Fruit fly (Drosophila melanogaster) whole organism, embryonic: ENCODE data around the gene CG10863.

ENCODE experiments used
- CG15696 ChIP-seq: fragments of 200-800 bp; sonication (Bioruptor generic); optimal IDR thresholded peaks from 2 replicates; lab custom pipeline; 2019; ENCODE audit warnings: missing biosample characterization, mild to moderate bottlenecking, missing genetic modification characterization, moderate library complexity
- CG1603 ChIP-seq: fragments of 200-800 bp; sonication (Bioruptor generic); optimal IDR thresholded peaks from 2 replicates; lab custom pipeline; 2019; ENCODE audit warnings: missing biosample characterization, mild to moderate bottlenecking, missing genetic modification characterization, moderate library complexity
- CG16779 ChIP-seq: fragments of 200-800 bp; sonication (Bioruptor generic); IDR thresholded peaks from 2 replicates; pipeline ENCODE4 v1.3.6; 2022; ENCODE audit warnings: missing biosample characterization, missing genetic modification characterization
- CG2116 ChIP-seq: fragments of 200-800 bp; sonication (Bioruptor generic); optimal IDR thresholded peaks from 3 replicates; lab custom pipeline; 2018; ENCODE audit warnings: missing biosample characterization, mild to moderate bottlenecking, missing genetic modification characterization
- CG3407 ChIP-seq: fragments of 200-800 bp; sonication (Bioruptor generic); optimal IDR thresholded peaks from 2 replicates; lab custom pipeline; 2018; ENCODE audit warnings: missing biosample characterization, mild to moderate bottlenecking, missing genetic modification characterization
- CG3726 ChIP-seq: fragments of 200-800 bp; sonication (Bioruptor generic); IDR thresholded peaks from 3 replicates; pipeline ENCODE4, ENCODE4 v1.3.6; 2022; ENCODE audit warnings: missing biosample characterization, missing genetic modification characterization
- CG3847 ChIP-seq: fragments of 200-800 bp; sonication (Bioruptor generic); IDR thresholded peaks from 2 replicates; pipeline ENCODE4 v1.3.6; 2022; ENCODE audit warnings: missing biosample characterization, missing genetic modification characterization
- CG6272 ChIP-seq: fragments of 200-800 bp; sonication (Bioruptor generic); IDR thresholded peaks from 2 replicates; pipeline ENCODE4 v1.3.6; 2022; ENCODE audit warnings: missing biosample characterization, missing genetic modification characterization
- CG7786 ChIP-seq: fragments of 200-800 bp; sonication (Bioruptor generic); optimal IDR thresholded peaks from 2 replicates; lab custom pipeline; 2016; ENCODE audit warnings: missing biosample characterization, missing genetic modification characterization
- CG9215 ChIP-seq: fragments of 200-800 bp; sonication (Bioruptor generic); IDR thresholded peaks from 2 replicates; pipeline ENCODE4 v1.3.6; 2022; ENCODE audit warnings: missing biosample characterization, missing genetic modification characterization
- CG9437 ChIP-seq: fragments of 200-800 bp; sonication (Bioruptor generic); optimal IDR thresholded peaks from 2 replicates; lab custom pipeline; 2018; ENCODE audit warnings: missing biosample characterization, mild to moderate bottlenecking, missing genetic modification characterization
- D19B ChIP-seq: fragments of 200-800 bp; sonication (Bioruptor generic); optimal IDR thresholded peaks from 2 replicates; lab custom pipeline; 2017; ENCODE audit warnings: missing biosample characterization, mild to moderate bottlenecking, missing genetic modification characterization
- Eip74EF ChIP-seq, 2 experiments: fragments of 200-800 bp in 1 of 2; fragments of >200 bp in 1 of 2; sonication (Bioruptor generic) in 1 of 2; optimal IDR thresholded peaks; 2 replicates each; lab custom pipeline; 2017 to 2019; ENCODE audit warnings: missing biosample characterization in 2 of 2, missing genetic modification characterization in 2 of 2, mild to moderate bottlenecking in 1 of 2, moderate library complexity in 1 of 2
- Hand ChIP-seq: fragments of 200-800 bp; sonication (Bioruptor generic); optimal IDR thresholded peaks from 2 replicates; lab custom pipeline; 2017; ENCODE audit warnings: mild to moderate bottlenecking, missing biosample characterization, missing genetic modification reagents, missing genetic modification characterization
- Hr39 ChIP-seq: fragments of >200 bp; optimal IDR thresholded peaks from 2 replicates; lab custom pipeline; 2017
- Lim3 ChIP-seq: fragments of 200-800 bp; sonication (Bioruptor generic); IDR thresholded peaks from 2 replicates; pipeline ENCODE4 v1.3.6; 2022; ENCODE audit warnings: missing biosample characterization, missing genetic modification characterization
- MESR4 ChIP-seq: fragments of 200-800 bp; sonication (Bioruptor generic); optimal IDR thresholded peaks from 2 replicates; lab custom pipeline; 2018; ENCODE audit warnings: missing biosample characterization, mild to moderate bottlenecking, missing genetic modification characterization, moderate library complexity
- Mes4 ChIP-seq: fragments of 200-800 bp; sonication (Bioruptor generic); optimal IDR thresholded peaks from 2 replicates; lab custom pipeline; 2016; ENCODE audit warnings: missing biosample characterization, missing genetic modification characterization
- Mrtf ChIP-seq: fragments of 200-800 bp; sonication (Bioruptor generic); IDR thresholded peaks from 3 replicates; pipeline ENCODE4 v1.3.6; 2022; ENCODE audit warnings: missing biosample characterization, missing genetic modification characterization
- NfI ChIP-seq: fragments of 200-800 bp; sonication (Bioruptor generic); optimal IDR thresholded peaks from 3 replicates; lab custom pipeline; 2018; ENCODE audit warnings: missing biosample characterization, mild to moderate bottlenecking, missing genetic modification characterization, moderate library complexity
- Rfx ChIP-seq: fragments of 200-800 bp; sonication (Bioruptor generic); IDR thresholded peaks from 2 replicates; pipeline ENCODE4 v1.3.6; 2022; ENCODE audit warnings: missing biosample characterization, missing genetic modification characterization
- Spps ChIP-seq: fragments of 200-800 bp; sonication (Bioruptor generic); optimal IDR thresholded peaks from 2 replicates; lab custom pipeline; 2018; ENCODE audit warnings: missing biosample characterization, mild to moderate bottlenecking, missing genetic modification characterization
- Sry-β ChIP-seq: fragments of 200-800 bp; sonication (Bioruptor generic); optimal IDR thresholded peaks from 2 replicates; lab custom pipeline; 2018; ENCODE audit warnings: missing biosample characterization, mild to moderate bottlenecking, missing genetic modification characterization, moderate library complexity
- ab ChIP-seq: fragments of 200-800 bp; sonication (Bioruptor generic); optimal IDR thresholded peaks from 2 replicates; lab custom pipeline; 2016; ENCODE audit warnings: missing biosample characterization, missing genetic modification characterization
- abd-A ChIP-seq: fragments of 200-800 bp; sonication (Bioruptor generic); optimal IDR thresholded peaks from 3 replicates; lab custom pipeline; 2019; ENCODE audit warnings: missing biosample characterization, mild to moderate bottlenecking, missing genetic modification characterization, moderate library complexity
- al ChIP-seq: fragments of 200-800 bp; sonication (Bioruptor generic); IDR thresholded peaks from 2 replicates; pipeline ENCODE4 v1.3.6; 2022; ENCODE audit warnings: missing biosample characterization, missing genetic modification characterization
- bowl ChIP-seq: fragments of 200-800 bp; sonication (Bioruptor generic); IDR thresholded peaks from 2 replicates; pipeline ENCODE4 v1.3.6; 2022; ENCODE audit warnings: missing biosample characterization, missing genetic modification characterization
- cas ChIP-seq: fragments of 200-800 bp; sonication (Bioruptor generic); IDR thresholded peaks from 2 replicates; pipeline ENCODE4 v1.3.6; 2022; ENCODE audit warnings: missing biosample characterization, missing genetic modification characterization
- corto ChIP-seq: fragments of 200-800 bp; sonication (Bioruptor generic); optimal IDR thresholded peaks from 2 replicates; lab custom pipeline; 2016; ENCODE audit warnings: missing biosample characterization, mild to moderate bottlenecking, missing genetic modification characterization, moderate library complexity
- croc ChIP-seq: fragments of 200-800 bp; sonication (Bioruptor generic); conservative IDR thresholded peaks from 3 replicates; pipeline ENCODE4 v1.3.6; 2022; ENCODE audit warnings: missing biosample characterization, missing genetic modification characterization
- ems ChIP-seq: fragments of 200-800 bp; sonication (Bioruptor generic); optimal IDR thresholded peaks from 3 replicates; lab custom pipeline; 2016; ENCODE audit warnings: missing biosample characterization, missing genetic modification characterization
- fd64A ChIP-seq: fragments of 200-800 bp; sonication (Bioruptor generic); optimal IDR thresholded peaks from 3 replicates; lab custom pipeline; 2018; ENCODE audit warnings: missing biosample characterization, mild to moderate bottlenecking, missing genetic modification characterization
- grn ChIP-seq: fragments of 200-800 bp; sonication (Bioruptor generic); optimal IDR thresholded peaks from 3 replicates; lab custom pipeline; 2017; ENCODE audit warnings: missing biosample characterization, missing genetic modification characterization
- gro ChIP-seq: fragments of 200-800 bp; sonication (Bioruptor generic); optimal IDR thresholded peaks from 2 replicates; lab custom pipeline; 2016; ENCODE audit warnings: missing biosample characterization, missing genetic modification characterization
- her ChIP-seq: fragments of 200-800 bp; sonication (Bioruptor generic); optimal IDR thresholded peaks from 2 replicates; lab custom pipeline; 2016; ENCODE audit warnings: missing biosample characterization, missing genetic modification characterization
- jumu ChIP-seq: fragments of 200-800 bp; sonication (Bioruptor generic); optimal IDR thresholded peaks from 3 replicates; lab custom pipeline; 2016; ENCODE audit warnings: missing biosample characterization, missing genetic modification characterization
- lov ChIP-seq, 2 experiments: fragments of 200-800 bp in 1 of 2; fragments of >200 bp in 1 of 2; sonication (Bioruptor generic) in 1 of 2; IDR thresholded peaks in 1 of 2; optimal IDR thresholded peaks in 1 of 2; 2 replicates in 1 of 2; 3 replicates in 1 of 2; pipeline versions ENCODE4 v1.3.6 to Lab custom; 2017 to 2022; ENCODE audit warnings: missing biosample characterization in 1 of 2, missing genetic modification characterization in 1 of 2
- luna ChIP-seq: fragments of 200-800 bp; sonication (Bioruptor generic); optimal IDR thresholded peaks from 2 replicates; lab custom pipeline; 2016; ENCODE audit warnings: missing biosample characterization, missing genetic modification characterization
- mam ChIP-seq: fragments of 200-800 bp; sonication (Bioruptor generic); optimal IDR thresholded peaks from 3 replicates; lab custom pipeline; 2016; ENCODE audit warnings: missing biosample characterization, missing genetic modification characterization
- pum ChIP-seq: fragments of 200-800 bp; sonication (Bioruptor generic); optimal IDR thresholded peaks from 2 replicates; lab custom pipeline; 2016; ENCODE audit warnings: missing biosample characterization, missing genetic modification characterization
- row ChIP-seq: fragments of 200-800 bp; sonication (Bioruptor generic); IDR thresholded peaks from 3 replicates; pipeline ENCODE4 v1.3.6; 2022; ENCODE audit warnings: missing biosample characterization, missing genetic modification characterization
- sima ChIP-seq: fragments of 200-800 bp; sonication (Bioruptor generic); optimal IDR thresholded peaks from 2 replicates; lab custom pipeline; 2016; ENCODE audit warnings: missing biosample characterization, missing genetic modification characterization
- slbo ChIP-seq: fragments of 200-800 bp; sonication (Bioruptor generic); IDR thresholded peaks from 2 replicates; pipeline ENCODE4 v1.3.6; 2022; ENCODE audit warnings: missing biosample characterization, missing genetic modification characterization
- slou ChIP-seq: fragments of 200-800 bp; sonication (Bioruptor generic); optimal IDR thresholded peaks from 3 replicates; lab custom pipeline; 2016; ENCODE audit warnings: missing biosample characterization, missing genetic modification characterization
- tio ChIP-seq: fragments of 200-800 bp; sonication (Bioruptor generic); optimal IDR thresholded peaks from 2 replicates; lab custom pipeline; 2017; ENCODE audit warnings: missing biosample characterization, missing genetic modification characterization, inconsistent platforms
- tll ChIP-seq, 2 experiments: fragments of 200-800 bp in 1 of 2; fragments of >200 bp in 1 of 2; sonication (Bioruptor generic) in 1 of 2; optimal IDR thresholded peaks; 2 replicates each; lab custom pipeline; 2017 to 2019; ENCODE audit warnings: missing biosample characterization in 2 of 2, missing genetic modification characterization in 2 of 2, mild to moderate bottlenecking in 1 of 2, moderate library complexity in 1 of 2
- toy ChIP-seq: fragments of 200-800 bp; sonication (Bioruptor generic); IDR thresholded peaks from 2 replicates; pipeline ENCODE4 v1.3.6; 2022; ENCODE audit warnings: missing biosample characterization, missing genetic modification characterization
- trh ChIP-seq: fragments of 200-800 bp; sonication (Bioruptor generic); optimal IDR thresholded peaks from 2 replicates; lab custom pipeline; 2016; ENCODE audit warnings: missing biosample characterization, missing genetic modification characterization
- usp ChIP-seq: fragments of >200 bp; optimal IDR thresholded peaks from 2 replicates; lab custom pipeline; 2017; ENCODE audit warnings: missing biosample characterization, missing genetic modification characterization
- wek ChIP-seq: fragments of 200-800 bp; sonication (Bioruptor generic); optimal IDR thresholded peaks from 3 replicates; lab custom pipeline; 2018; ENCODE audit warnings: missing biosample characterization, mild to moderate bottlenecking, missing genetic modification characterization, moderate library complexity

CG10863 gene

dm6 chr3L:3942241-3943028 is at the start of gene CG10863, which contains the start of gene CG14982 (continued):
- TF ChIP-seq slbo (GFP tag; lab: Robert Waterston, UW) (peak; percentile 31; the same call in 1 of the 2 replicates), pum (GFP tag; lab: Kevin White, UChicago) (no peak), Hand (GFP tag; lab: Kevin White, UChicago) (no peak), tio (GFP tag; lab: Kevin White, UChicago) (no peak), sima (no peak), toy (GFP tag; lab: Robert Waterston, UW) (no peak), MESR4 (no peak), her (no peak), gro (GFP tag; lab: Kevin White, UChicago) (peak; percentile 59), Hr39 (lab: Kevin White, UChicago) (no peak), CG9437 (GFP tag; lab: Kevin White, UChicago) (no peak), CG3847 (GFP tag; lab: Robert Waterston, UW) (no peak), grn (GFP tag; lab: Kevin White, UChicago) (peak; percentile 91), CG9215 (GFP tag; lab: Robert Waterston, UW) (no peak), fd64A (GFP tag; lab: Kevin White, UChicago) (no peak), cas (GFP tag; lab: Robert Waterston, UW) (no peak), CG15696 (tag; lab: Kevin White, UChicago) (no peak), Sry-β (GFP tag; lab: Kevin White, UChicago) (no peak), Mes4 (GFP tag; lab: Kevin White, UChicago) (no peak), slou (GFP tag; lab: Kevin White, UChicago) (no peak), CG3726 (0 out of 3 replicates have a peak, but pooled peaks have one; percentile 9), CG6272 (GFP tag; lab: Robert Waterston, UW) (no peak), lov (optimal IDR thresholded peaks at IDR 0.05; lab: Kevin White, UChicago) (no peak), lov (GFP tag; IDR thresholded peaks at IDR 0.05; lab: Robert Waterston, UW) (no peak), ems (GFP tag; lab: Kevin White, UChicago) (no peak), al (GFP tag; lab: Robert Waterston, UW) (no peak), corto (GFP tag; lab: Kevin White, UChicago) (no peak), bowl (GFP tag; lab: Robert Waterston, UW) (no peak), Rfx (no peak), CG2116 (no peak), D19B (GFP tag; lab: Kevin White, UChicago) (no peak)

dm6 chr3L:3983466-3983946 is 41.2 kb upstream of the CG10863 start, which contains the start of gene scrt:
TSS of gene scrt (plus strand) at chr3L:3983896.
- TF ChIP-seq usp (GFP tag; lab: Kevin White, UChicago) (no peak), trh (GFP tag; lab: Kevin White, UChicago) (no peak), CG1603 (tag; lab: Kevin White, UChicago) (peak; percentile 54), mam (no peak), Lim3 (GFP tag; lab: Robert Waterston, UW) (0 out of 2 replicates have a peak, but pooled peaks have one; percentile 32), CG9215 (GFP tag; lab: Robert Waterston, UW) (0 out of 2 replicates have a peak, but pooled peaks have one; percentile 29), tll (GFP tag; optimal IDR thresholded peaks at IDR 0.05; lab: Kevin White, UChicago) (peak in 1 of 2 experiments; percentile 50), row (GFP tag; lab: Robert Waterston, UW) (peak; percentile 84), ab (GFP tag; lab: Kevin White, UChicago) (no peak), abd-A (no peak), CG16779 (GFP tag; lab: Robert Waterston, UW) (no peak), croc (GFP tag; lab: Robert Waterston, UW) (peak; percentile 37; the same call in 1 of the 3 replicates), Mrtf (GFP tag; lab: Robert Waterston, UW) (no peak), Spps (tag; lab: Kevin White, UChicago) (no peak), wek (GFP tag; lab: Kevin White, UChicago) (no peak), Eip74EF (GFP tag; optimal IDR thresholded peaks at IDR 0.05; lab: Kevin White, UChicago) (no peak), CG3407 (GFP tag; lab: Kevin White, UChicago) (no peak), jumu (GFP tag; lab: Kevin White, UChicago) (no peak), CG7786 (GFP tag; lab: Kevin White, UChicago) (no peak), luna (GFP tag; lab: Kevin White, UChicago) (no peak), NfI (no peak)
